Worm (Caenorhabditis elegans) whole organism, dauer: Measurements from ENCODE around the gene ech-9.

Experiments used
- unc-62 ChIP-seq: sonication (generic microtip); optimal IDR thresholded peaks from 2 replicates; lab custom pipeline; 2017; ENCODE audit warnings: missing biosample characterization, missing genetic modification reagents, missing genetic modification characterization

The ech-9 gene

ce11 chrIV:10250577-10251075 is 15.5 kb upstream of the ech-9 start, which contains the start of gene daf-14:
Gene daf-14 (plus strand): TSS chrIV:10250627.
- TF ChIP-seq unc-62 (GFP tag; lab: Kevin White, UChicago), result no peak

DNA sequence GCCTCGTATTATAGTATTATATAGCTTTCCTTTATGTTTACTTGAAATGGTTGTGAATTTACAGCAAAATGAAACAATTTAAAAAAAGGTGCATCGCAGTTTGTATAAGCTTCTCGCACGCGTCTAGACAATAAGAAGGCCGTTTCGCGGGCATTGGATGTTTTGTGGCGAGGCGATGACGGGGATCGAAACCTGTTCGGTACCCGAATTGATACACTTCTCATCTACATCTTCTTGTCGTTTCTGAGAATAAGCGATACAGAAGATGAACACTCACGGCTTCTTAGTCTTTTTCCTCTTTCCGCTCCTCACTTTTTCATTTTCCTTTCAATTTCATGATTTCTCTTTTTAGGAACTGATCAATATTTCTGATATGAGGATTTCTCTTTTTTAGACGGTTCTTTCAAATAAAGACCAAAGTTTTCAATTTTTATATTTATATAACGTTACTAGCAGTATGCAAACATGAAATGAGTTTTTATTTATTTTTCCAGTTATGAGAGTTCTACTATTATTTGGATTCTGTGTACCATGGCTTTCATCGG is 10.6 kb upstream of the ech-9 start, which contains the start of gene F01G10.10:
Gene F01G10.10 (plus strand): TSS at position 495 of the 545 bp plus-strand sequence.
- TF ChIP-seq unc-62 (GFP tag; lab: Kevin White, UChicago), result no peak

- no peak for TF ChIP-seq unc-62 (GFP tag; lab: Kevin White, UChicago)
Observed at ce11 chrIV:10243276-10243675, 8.1 kb upstream of the ech-9 start, which contains the start of gene tkt-1. Gene tkt-1 (plus strand): TSS chrIV:10243612.

DNA sequence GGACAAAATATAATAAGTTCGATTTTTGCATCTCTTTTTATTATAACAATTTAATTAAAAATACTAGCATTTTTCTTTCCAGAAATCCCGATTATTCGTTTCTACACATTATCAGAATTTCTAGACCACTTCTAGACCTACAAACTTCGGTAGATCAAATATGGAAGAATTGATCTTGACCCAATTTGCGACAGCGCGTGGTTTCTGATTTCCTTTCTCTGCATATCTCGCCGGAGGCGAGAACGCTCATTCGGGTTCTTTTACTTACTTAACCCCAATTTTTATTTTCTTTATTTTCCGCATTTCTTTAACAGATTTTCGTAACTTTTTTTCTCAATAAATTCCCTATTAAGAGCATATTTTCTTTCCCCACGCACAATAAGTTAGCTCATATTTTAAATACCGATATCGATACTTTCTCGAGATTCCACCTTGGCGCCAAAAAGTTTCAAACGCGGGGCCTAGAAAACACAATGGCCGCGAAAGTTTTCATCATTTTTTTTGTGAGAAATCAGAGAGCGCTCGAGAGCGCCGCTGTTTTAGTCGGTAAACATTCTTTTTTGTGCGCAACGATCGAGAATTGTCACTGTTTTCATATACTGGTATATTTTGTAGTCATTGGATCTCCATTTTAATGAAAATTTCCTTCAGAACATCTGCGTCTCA is 7.5 kb upstream of the ech-9 start:
- no peak for TF ChIP-seq unc-62 (GFP tag; lab: Kevin White, UChicago)

ce11 chrIV:10241659-10242058 is 6.5 kb upstream of the ech-9 start, which contains the start of gene lipl-7:
Gene lipl-7 (minus strand): TSS chrIV:10241823.
- TF ChIP-seq unc-62 (GFP tag; lab: Kevin White, UChicago), result no peak

- no peak for TF ChIP-seq unc-62 (GFP tag; lab: Kevin White, UChicago)
Observed at ce11 chrIV:10239045-10239444, 3.9 kb upstream of the ech-9 start, which contains the start of gene ech-8. Gene ech-8 (minus strand): TSS chrIV:10239176.

- no peak for TF ChIP-seq unc-62 (GFP tag; lab: Kevin White, UChicago)
Observed at ce11 chrIV:10236106-10236505, 977 bp upstream of the ech-9 start.

DNA sequence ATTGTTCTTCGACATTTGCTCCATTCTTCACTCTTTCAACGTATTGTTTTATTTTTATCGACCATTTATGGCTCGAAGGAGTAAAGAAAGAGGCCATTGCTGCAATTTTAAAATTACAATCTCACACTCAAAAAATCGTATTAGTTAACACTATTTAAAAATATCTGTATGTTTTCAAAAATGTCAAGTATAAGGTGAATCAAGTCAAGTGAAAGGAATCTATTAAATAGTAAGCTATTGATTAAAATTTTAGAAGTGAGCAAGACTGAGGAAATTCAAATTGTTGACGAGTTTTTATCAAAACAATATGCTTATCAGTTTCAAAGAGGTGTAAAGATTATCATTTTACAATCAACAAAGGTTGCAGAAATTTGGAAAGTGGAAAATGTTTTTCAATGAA is 2.7 kb downstream of the ech-9 start, which contains the start of gene F01G10.4:
Gene F01G10.4 (minus strand): TSS at position 101 of the 400 bp plus-strand sequence.
- TF ChIP-seq unc-62 (GFP tag; lab: Kevin White, UChicago), result no peak

ce11 chrIV:10230971-10231370 is 4.2 kb downstream of the ech-9 start, which contains the start of gene F01G10.5:
Gene F01G10.5 (minus strand): TSS chrIV:10231071.
- TF ChIP-seq unc-62 (GFP tag; lab: Kevin White, UChicago), result no peak

DNA sequence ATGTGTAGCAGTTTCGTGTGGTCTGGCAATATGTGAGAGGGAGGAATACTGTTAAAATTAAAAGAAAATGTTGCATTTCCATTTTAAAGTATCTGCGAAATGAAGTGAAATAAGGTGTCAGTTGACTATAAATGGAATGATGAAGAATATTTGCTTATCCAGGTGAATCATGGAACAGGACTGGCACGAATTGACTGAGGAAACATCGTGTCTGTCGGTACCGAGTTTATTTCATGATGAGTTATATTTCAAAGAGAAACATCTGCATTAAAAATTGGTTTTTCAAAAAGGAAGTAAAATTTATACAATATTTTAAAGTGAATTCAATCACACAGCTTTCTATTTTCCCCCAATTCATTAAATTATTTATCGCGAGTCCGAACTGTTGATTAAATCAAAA is 7.6 kb downstream of the ech-9 start, which contains the start of gene F01G10.6:
Gene F01G10.6 (minus strand): TSS at position 101 of the 400 bp plus-strand sequence.
- no peak for TF ChIP-seq unc-62 (GFP tag; lab: Kevin White, UChicago)

ce11 chrIV:10223723-10224122 is 11.4 kb downstream of the ech-9 start, which contains the start of gene nas-12:
Gene nas-12 (plus strand): TSS chrIV:10224023.
- no peak for TF ChIP-seq unc-62 (GFP tag; lab: Kevin White, UChicago)

DNA sequence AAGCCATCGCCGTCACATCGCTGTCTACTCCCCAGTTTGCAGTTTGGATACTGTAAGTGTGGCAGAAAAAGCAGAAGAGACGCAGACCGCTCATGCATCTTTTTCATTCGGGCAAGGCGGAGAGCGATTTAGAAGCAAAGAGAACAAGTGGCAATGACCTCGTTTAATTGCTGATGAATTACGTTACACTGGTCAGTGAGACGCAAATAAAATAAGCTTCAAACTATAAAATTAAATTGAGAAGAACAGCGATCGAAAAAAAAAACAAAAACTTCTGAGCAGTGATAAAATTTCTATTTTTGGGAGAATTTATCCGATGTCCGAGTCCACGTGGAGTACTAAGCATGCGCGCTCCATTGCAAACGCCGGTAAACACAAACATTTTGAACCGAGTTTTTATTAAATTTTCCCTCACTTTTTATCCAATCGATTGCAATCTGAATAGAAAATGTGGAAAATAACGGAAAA is 13.0 kb downstream of the ech-9 start, which contains the start of gene C24F3.2:
Gene C24F3.2 (plus strand): TSS at position 418 of the 468 bp plus-strand sequence.
- TF ChIP-seq unc-62 (GFP tag; lab: Kevin White, UChicago), result no peak

DNA sequence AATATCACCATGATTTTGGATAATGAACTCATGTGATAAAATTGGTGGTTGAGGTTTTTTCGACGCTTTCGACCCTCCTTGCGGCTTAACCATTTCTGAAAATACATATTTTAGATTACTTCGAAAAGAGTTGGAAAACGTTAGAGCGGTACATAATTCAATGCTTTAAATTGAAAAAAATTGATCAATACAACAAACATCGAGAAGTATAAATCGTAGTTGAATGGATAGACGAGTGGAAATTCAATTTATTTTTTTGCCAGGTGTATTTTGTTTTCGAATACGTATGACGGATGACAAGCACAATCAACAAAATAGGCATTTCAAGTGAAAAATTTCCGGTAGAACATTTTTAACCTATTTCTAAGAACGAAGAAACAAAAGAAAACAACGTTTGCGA is 13.9 kb downstream of the ech-9 start, which contains the start of gene tram-1:
Gene tram-1 (minus strand): TSS at position 101 of the 400 bp plus-strand sequence.
- TF ChIP-seq unc-62 (GFP tag; lab: Kevin White, UChicago), result no peak

ce11 chrIV:10219208-10219607 is 15.9 kb downstream of the ech-9 start, which contains the start of gene qns-1:
Gene qns-1 (minus strand): TSS chrIV:10219308.
- no peak for TF ChIP-seq unc-62 (GFP tag; lab: Kevin White, UChicago)

- TF ChIP-seq unc-62 (GFP tag; lab: Kevin White, UChicago), result no peak
Observed at ce11 chrIV:10216704-10217296, 18.3 kb downstream of the ech-9 start.
